Fruit fly (Drosophila melanogaster): ENCODE results near the gene mbf1.

mbf1 gene

dm6 chr3L:16584074-16584578, 9.9 kb downstream of the mbf1 start, which contains the start of gene UQCR-C2 (continued):
- no peak for TF ChIP-seq CG13775 (GFP tag; optimal IDR thresholded peaks at IDR 0.05)
- no peak for TF ChIP-seq run (tag; optimal IDR thresholded peaks at IDR 0.05)
- TF ChIP-seq CG6254 (GFP tag; optimal IDR thresholded peaks at IDR 0.05): no peak
- peak; percentile 44 for TF ChIP-seq CG34376 (GFP tag; optimal IDR thresholded peaks at IDR 0.05)
- no peak for TF ChIP-seq CG14965 (GFP tag; optimal IDR thresholded peaks at IDR 0.05; ENCODE audit: borderline replicate concordance)
- TF ChIP-seq CG2120 (GFP tag; optimal IDR thresholded peaks at IDR 0.05): peak; percentile 28
- TF ChIP-seq CG31441 (GFP tag; IDR thresholded peaks at IDR 0.05): peak; percentile 96
- no peak for TF ChIP-seq CG8478 (optimal IDR thresholded peaks at IDR 0.05)
- TF ChIP-seq Bdp1 (GFP tag; optimal IDR thresholded peaks at IDR 0.05): no peak
- TF ChIP-seq ERR (GFP tag; optimal IDR thresholded peaks at IDR 0.05): no peak
- TF ChIP-seq MBD-R2 (GFP tag; IDR thresholded peaks at IDR 0.05): peak; percentile 86
- TF ChIP-seq usp (GFP tag; optimal IDR thresholded peaks at IDR 0.05): no peak
- peak; percentile 23 for TF ChIP-seq twi (tag; optimal IDR thresholded peaks at IDR 0.05)
- no peak for TF ChIP-seq Doc2 (GFP tag; IDR thresholded peaks at IDR 0.05)
- no peak for TF ChIP-seq nerfin-2 (GFP tag; IDR thresholded peaks at IDR 0.05; ENCODE audit: partially characterized antibody)
- no peak for TF ChIP-seq Jarid2 (GFP tag; optimal IDR thresholded peaks at IDR 0.05)
- peak; percentile 91 for TF ChIP-seq CG9797 (GFP tag; optimal IDR thresholded peaks at IDR 0.05)
- TF ChIP-seq CG3163 (GFP tag; optimal IDR thresholded peaks at IDR 0.05): no peak
- no peak for TF ChIP-seq Elba2 (GFP tag; optimal IDR thresholded peaks at IDR 0.05)
- TF ChIP-seq CG17361 (GFP tag; IDR thresholded peaks at IDR 0.05): no peak
- no peak for TF ChIP-seq CG14860 (GFP tag; IDR thresholded peaks at IDR 0.05; ENCODE audit: partially characterized antibody)
- no peak for TF ChIP-seq jing (GFP tag; optimal IDR thresholded peaks at IDR 0.05)
- no peak for TF ChIP-seq CG18476 (GFP tag; optimal IDR thresholded peaks at IDR 0.05)
- TF ChIP-seq exex (tag; optimal IDR thresholded peaks at IDR 0.05): no peak
- peak; percentile 76 for TF ChIP-seq CG15514 (GFP tag; optimal IDR thresholded peaks at IDR 0.05)
- no peak for TF ChIP-seq slp2 (GFP tag; optimal IDR thresholded peaks at IDR 0.05)
- peak; percentile 54 for TF ChIP-seq CG13894 (tag; optimal IDR thresholded peaks at IDR 0.05)
- no peak for TF ChIP-seq CG3726 (GFP tag; IDR thresholded peaks at IDR 0.05)
- TF ChIP-seq CG18262 (tag; optimal IDR thresholded peaks at IDR 0.05): no peak
- TF ChIP-seq br (optimal IDR thresholded peaks at IDR 0.05): no peak
- TF ChIP-seq pho (GFP tag; optimal IDR thresholded peaks at IDR 0.05): no peak
- no peak for TF ChIP-seq CG14667 (GFP tag; IDR thresholded peaks at IDR 0.05)
- peak; percentile 38 for TF ChIP-seq CHES-1-like (GFP tag; optimal IDR thresholded peaks at IDR 0.05)
- TF ChIP-seq CG9727 (GFP tag; optimal IDR thresholded peaks at IDR 0.05): peak; percentile 20
- TF ChIP-seq NC2β (GFP tag; optimal IDR thresholded peaks at IDR 0.05): peak; percentile 58
- TF ChIP-seq CG31388 (GFP tag; optimal IDR thresholded peaks at IDR 0.05): no peak
- TF ChIP-seq CG9215 (GFP tag; IDR thresholded peaks at IDR 0.05): no peak
- no peak for TF ChIP-seq BtbVII (GFP tag; optimal IDR thresholded peaks at IDR 0.05)
- TF ChIP-seq Vsx1 (GFP tag; optimal IDR thresholded peaks at IDR 0.05): no peak
- TF ChIP-seq Ssrp (tag; optimal IDR thresholded peaks at IDR 0.05): no peak
- TF ChIP-seq Bteb2 (GFP tag; optimal IDR thresholded peaks at IDR 0.05): no peak
- TF ChIP-seq tap (tag; optimal IDR thresholded peaks at IDR 0.05): no peak
- peak; percentile 30; the same call in 1 of the 2 replicates for TF ChIP-seq amos (GFP tag; IDR thresholded peaks at IDR 0.05; ENCODE audit: partially characterized antibody)
- TF ChIP-seq sna (GFP tag; IDR thresholded peaks at IDR 0.05; ENCODE audit: partially characterized antibody): peak; percentile 44; the same call in 1 of the 2 replicates
- no peak for TF ChIP-seq Mad (GFP tag; optimal IDR thresholded peaks at IDR 0.05)
- no peak for TF ChIP-seq CG5245 (GFP tag; optimal IDR thresholded peaks at IDR 0.05)
- no peak for TF ChIP-seq onecut (GFP tag; IDR thresholded peaks at IDR 0.05)
- no peak for TF ChIP-seq nau (GFP tag; optimal IDR thresholded peaks at IDR 0.05)
- no peak for TF ChIP-seq Aef1 (GFP tag; IDR thresholded peaks at IDR 0.05)
- TF ChIP-seq schlank (tag; optimal IDR thresholded peaks at IDR 0.05): no peak
- no peak for TF ChIP-seq CkIIα-i1 (GFP tag; IDR thresholded peaks at IDR 0.05)
- no peak for TF ChIP-seq dpn (GFP tag; optimal IDR thresholded peaks at IDR 0.05)

Measured in whole organism, embryonic.